Fruit fly (Drosophila melanogaster) whole organism, embryonic: ENCODE data around the gene CG17816.

ENCODE experiments used
- CG10366 ChIP-seq: fragments of 200-800 bp; sonication (Bioruptor generic); IDR thresholded peaks from 2 replicates; pipeline ENCODE4 v1.3.6; 2022; ENCODE audit warnings: missing biosample characterization, missing genetic modification characterization
- CG10431 ChIP-seq: fragments of 200-800 bp; sonication (Bioruptor generic); optimal IDR thresholded peaks from 3 replicates; lab custom pipeline; 2018; ENCODE audit warnings: missing biosample characterization, mild to moderate bottlenecking, missing genetic modification characterization
- CG10462 ChIP-seq: fragments of 200-800 bp; sonication (Bioruptor generic); optimal IDR thresholded peaks from 2 replicates; lab custom pipeline; 2016; ENCODE audit warnings: missing biosample characterization, missing genetic modification characterization
- CG10543 ChIP-seq: fragments of 200-800 bp; sonication (Bioruptor generic); optimal IDR thresholded peaks from 3 replicates; lab custom pipeline; 2017; ENCODE audit warnings: missing biosample characterization, mild to moderate bottlenecking, missing genetic modification characterization, moderate library complexity
- CG13123 ChIP-seq: fragments of 200-800 bp; sonication (Bioruptor generic); optimal IDR thresholded peaks from 2 replicates; lab custom pipeline; 2016; ENCODE audit warnings: missing biosample characterization, missing genetic modification characterization
- CG13287 ChIP-seq: fragments of 200-800 bp; sonication (Bioruptor generic); IDR thresholded peaks from 2 replicates; pipeline ENCODE4 v1.3.6; 2022; ENCODE audit warnings: missing biosample characterization, missing genetic modification characterization; ENCODE audit not compliant: partially characterized antibody
- CG15011 ChIP-seq: fragments of 200-800 bp; sonication (Bioruptor generic); optimal IDR thresholded peaks from 3 replicates; lab custom pipeline; 2018; ENCODE audit warnings: missing biosample characterization, mild to moderate bottlenecking, missing genetic modification characterization
- CG15073 ChIP-seq: fragments of 200-800 bp; sonication (Bioruptor generic); optimal IDR thresholded peaks from 2 replicates; lab custom pipeline; 2016; ENCODE audit warnings: missing biosample characterization, missing genetic modification characterization
- CG1647 ChIP-seq: fragments of 200-800 bp; sonication (Bioruptor generic); optimal IDR thresholded peaks from 3 replicates; lab custom pipeline; 2016; ENCODE audit warnings: missing biosample characterization, missing genetic modification characterization
- CG2712 ChIP-seq: fragments of 200-800 bp; optimal IDR thresholded peaks from 3 replicates; lab custom pipeline; 2019; ENCODE audit warnings: missing biosample characterization, mild to moderate bottlenecking, missing genetic modification characterization, moderate library complexity
- CG31441 ChIP-seq: fragments of 200-800 bp; sonication (Bioruptor generic); IDR thresholded peaks from 2 replicates; pipeline ENCODE4 v1.3.6; 2022; ENCODE audit warnings: missing biosample characterization, missing genetic modification characterization
- CG33557 ChIP-seq: fragments of 200-800 bp; sonication (Bioruptor generic); optimal IDR thresholded peaks from 2 replicates; lab custom pipeline; 2019; ENCODE audit warnings: missing biosample characterization, mild to moderate bottlenecking, missing genetic modification characterization, moderate library complexity
- CG34224 ChIP-seq: fragments of 200-800 bp; sonication (Bioruptor generic); IDR thresholded peaks from 3 replicates; pipeline ENCODE4 v1.3.6; 2022; ENCODE audit warnings: missing biosample characterization, missing genetic modification characterization; ENCODE audit not compliant: partially characterized antibody
- CG6175 ChIP-seq: fragments of 200-800 bp; sonication (Bioruptor generic); IDR thresholded peaks from 3 replicates; pipeline ENCODE4 v1.3.6; 2022; ENCODE audit warnings: missing biosample characterization, missing genetic modification characterization
- CG6254 ChIP-seq: fragments of 200-800 bp; sonication (Bioruptor generic); optimal IDR thresholded peaks from 3 replicates; lab custom pipeline; 2017; ENCODE audit warnings: mild to moderate bottlenecking, missing biosample characterization, missing genetic modification reagents, missing genetic modification characterization
- CG6654 ChIP-seq: fragments of 200-800 bp; sonication (Bioruptor generic); optimal IDR thresholded peaks from 2 replicates; lab custom pipeline; 2017; ENCODE audit warnings: missing biosample characterization, mild to moderate bottlenecking, missing genetic modification characterization
- CG6683 ChIP-seq: fragments of 200-800 bp; sonication (Bioruptor generic); optimal IDR thresholded peaks from 2 replicates; lab custom pipeline; 2017; ENCODE audit warnings: missing biosample characterization, mild to moderate bottlenecking, missing genetic modification characterization, missing genetic modification reagents
- CG6813 ChIP-seq: fragments of 200-800 bp; sonication (Bioruptor generic); optimal IDR thresholded peaks from 2 replicates; lab custom pipeline; 2017; ENCODE audit warnings: missing biosample characterization, missing genetic modification characterization, mild to moderate bottlenecking, moderate library complexity, missing genetic modification reagents
- CG7556 ChIP-seq: fragments of 200-800 bp; sonication (Bioruptor generic); optimal IDR thresholded peaks from 2 replicates; lab custom pipeline; 2017; ENCODE audit warnings: missing biosample characterization, mild to moderate bottlenecking, missing genetic modification characterization
- CG8765 ChIP-seq: fragments of 200-800 bp; sonication (Bioruptor generic); IDR thresholded peaks from 2 replicates; pipeline ENCODE4 v1.3.6; 2022; ENCODE audit warnings: missing biosample characterization, missing genetic modification characterization
- Dp ChIP-seq: fragments of 200-800 bp; sonication (Bioruptor generic); optimal IDR thresholded peaks from 2 replicates; lab custom pipeline; 2018; ENCODE audit warnings: missing biosample characterization, mild to moderate bottlenecking, missing genetic modification characterization, moderate library complexity
- HLH54F ChIP-seq: fragments of 200-800 bp; sonication (Bioruptor generic); optimal IDR thresholded peaks from 3 replicates; lab custom pipeline; 2016; ENCODE audit warnings: missing biosample characterization, missing genetic modification characterization
- HmgZ ChIP-seq: fragments of 200-800 bp; sonication (Bioruptor generic); optimal IDR thresholded peaks from 2 replicates; lab custom pipeline; 2018; ENCODE audit warnings: missing biosample characterization, mild to moderate bottlenecking, missing genetic modification characterization
- Mrtf ChIP-seq: fragments of 200-800 bp; sonication (Bioruptor generic); IDR thresholded peaks from 3 replicates; pipeline ENCODE4 v1.3.6; 2022; ENCODE audit warnings: missing biosample characterization, missing genetic modification characterization
- Myb ChIP-seq: fragments of 200-800 bp; sonication (Bioruptor generic); optimal IDR thresholded peaks from 2 replicates; lab custom pipeline; 2016; ENCODE audit warnings: missing biosample characterization, missing genetic modification characterization
- NfI ChIP-seq: fragments of 200-800 bp; sonication (Bioruptor generic); optimal IDR thresholded peaks from 3 replicates; lab custom pipeline; 2018; ENCODE audit warnings: missing biosample characterization, mild to moderate bottlenecking, missing genetic modification characterization, moderate library complexity
- PHDP ChIP-seq: fragments of 200-800 bp; sonication (Bioruptor generic); optimal IDR thresholded peaks from 3 replicates; lab custom pipeline; 2018; ENCODE audit warnings: missing biosample characterization, mild to moderate bottlenecking, missing genetic modification characterization, moderate library complexity
- Ravus ChIP-seq: fragments of 200-800 bp; sonication (Bioruptor generic); IDR thresholded peaks from 2 replicates; pipeline ENCODE4 v1.3.6; 2022; ENCODE audit warnings: missing biosample characterization, missing genetic modification characterization
- Rx ChIP-seq: fragments of 200-800 bp; sonication (Bioruptor generic); IDR thresholded peaks from 2 replicates; pipeline ENCODE4 v1.3.6; 2022; ENCODE audit warnings: missing biosample characterization, missing genetic modification characterization
- Scr ChIP-seq: fragments of 200-800 bp; sonication (Bioruptor generic); IDR thresholded peaks from 2 replicates; pipeline ENCODE4 v1.3.6; 2022; ENCODE audit warnings: missing biosample characterization, missing genetic modification characterization; ENCODE audit not compliant: partially characterized antibody
- Side ChIP-seq: fragments of 200-800 bp; sonication (Bioruptor generic); optimal IDR thresholded peaks from 2 replicates; lab custom pipeline; 2016; ENCODE audit warnings: missing biosample characterization, missing genetic modification characterization
- Sin3A ChIP-seq: fragments of >200 bp; optimal IDR thresholded peaks from 2 replicates; lab custom pipeline; 2018
- Sry-β ChIP-seq: fragments of 200-800 bp; sonication (Bioruptor generic); optimal IDR thresholded peaks from 2 replicates; lab custom pipeline; 2018; ENCODE audit warnings: missing biosample characterization, mild to moderate bottlenecking, missing genetic modification characterization, moderate library complexity
- Xbp1 ChIP-seq: fragments of 200-800 bp; sonication (Bioruptor generic); optimal IDR thresholded peaks from 3 replicates; lab custom pipeline; 2016; ENCODE audit warnings: missing biosample characterization, mild to moderate bottlenecking, missing genetic modification characterization
- br ChIP-seq: fragments of >200 bp; optimal IDR thresholded peaks from 2 replicates; lab custom pipeline; 2017
- ftz-f1 ChIP-seq: fragments of 200-800 bp; sonication (Bioruptor generic); optimal IDR thresholded peaks from 2 replicates; lab custom pipeline; 2016; ENCODE audit warnings: missing biosample characterization, missing genetic modification characterization
- lov ChIP-seq, 2 experiments: fragments of 200-800 bp in 1 of 2; fragments of >200 bp in 1 of 2; sonication (Bioruptor generic) in 1 of 2; IDR thresholded peaks in 1 of 2; optimal IDR thresholded peaks in 1 of 2; 2 replicates in 1 of 2; 3 replicates in 1 of 2; pipeline versions ENCODE4 v1.3.6 to Lab custom; 2017 to 2022; ENCODE audit warnings: missing biosample characterization in 1 of 2, missing genetic modification characterization in 1 of 2
- nom ChIP-seq: fragments of 200-800 bp; sonication (Bioruptor generic); optimal IDR thresholded peaks from 2 replicates; lab custom pipeline; 2017; ENCODE audit warnings: missing biosample characterization, missing genetic modification characterization, mild to moderate bottlenecking, moderate library complexity, missing genetic modification reagents
- pho ChIP-seq: fragments of 200-800 bp; sonication (Bioruptor generic); optimal IDR thresholded peaks from 2 replicates; lab custom pipeline; 2016; ENCODE audit warnings: missing biosample characterization, missing genetic modification characterization
- pros ChIP-seq: fragments of 200-800 bp; sonication (Bioruptor generic); optimal IDR thresholded peaks from 3 replicates; lab custom pipeline; 2019; ENCODE audit warnings: missing biosample characterization, mild to moderate bottlenecking, missing genetic modification characterization, moderate library complexity
- row ChIP-seq: fragments of 200-800 bp; sonication (Bioruptor generic); IDR thresholded peaks from 3 replicates; pipeline ENCODE4 v1.3.6; 2022; ENCODE audit warnings: missing biosample characterization, missing genetic modification characterization
- scrt ChIP-seq: fragments of 200-800 bp; sonication (Bioruptor generic); optimal IDR thresholded peaks from 2 replicates; lab custom pipeline; 2018; ENCODE audit warnings: missing biosample characterization, mild to moderate bottlenecking, missing genetic modification characterization, moderate library complexity
- sim ChIP-seq: fragments of 200-800 bp; sonication (Bioruptor generic); IDR thresholded peaks from 2 replicates; pipeline ENCODE4 v1.3.6; 2022; ENCODE audit warnings: missing biosample characterization, missing genetic modification characterization
- sima ChIP-seq: fragments of 200-800 bp; sonication (Bioruptor generic); optimal IDR thresholded peaks from 2 replicates; lab custom pipeline; 2016; ENCODE audit warnings: missing biosample characterization, missing genetic modification characterization
- ttk ChIP-seq: fragments of 200-800 bp; sonication (Bioruptor generic); IDR thresholded peaks from 2 replicates; pipeline ENCODE4 v2.1.2; 2022; ENCODE audit warnings: missing biosample characterization, missing genetic modification characterization
- tx ChIP-seq: fragments of 200-800 bp; sonication (Bioruptor generic); optimal IDR thresholded peaks from 2 replicates; lab custom pipeline; 2016; ENCODE audit warnings: missing biosample characterization, missing genetic modification characterization

CG17816 gene

dm6 chr3R:7892246-7893000 is 5.9 kb upstream of the CG17816 start (continued):
- TF ChIP-seq ttk (peak; percentile 32; the same call in 1 of the 2 replicates), row (GFP tag; lab: Robert Waterston, UW) (peak; percentile 68), NfI (GFP tag; lab: Kevin White, UChicago) (peak; percentile 26), CG8765 (GFP tag; lab: Robert Waterston, UW) (no peak), PHDP (tag; lab: Kevin White, UChicago) (peak; percentile 21)

DNA sequence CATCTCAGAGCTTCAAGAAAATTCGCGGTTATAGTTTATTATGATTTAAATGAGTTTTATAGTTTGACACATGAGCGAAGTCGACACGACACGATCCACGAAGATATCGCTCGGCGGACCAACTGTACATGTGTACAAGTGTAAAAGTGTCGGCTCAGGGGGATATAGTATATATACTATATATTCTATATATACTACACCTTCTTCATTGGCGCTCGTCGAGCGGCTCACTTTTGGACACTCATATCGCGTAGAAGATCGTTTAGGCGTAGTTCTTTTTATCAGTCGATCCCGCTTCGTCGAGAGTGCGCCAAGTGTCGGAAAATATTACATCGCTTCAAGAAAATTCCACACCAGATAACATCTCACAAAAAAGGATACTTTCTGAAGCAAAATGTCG is 4.5 kb upstream of the CG17816 start, which contains the start of gene wtrw:
TSS of gene wtrw (plus strand) at position 301 of the 400 bp plus-strand sequence.
- no peak for TF ChIP-seq CG2712 (tag; lab: Kevin White, UChicago)

DNA sequence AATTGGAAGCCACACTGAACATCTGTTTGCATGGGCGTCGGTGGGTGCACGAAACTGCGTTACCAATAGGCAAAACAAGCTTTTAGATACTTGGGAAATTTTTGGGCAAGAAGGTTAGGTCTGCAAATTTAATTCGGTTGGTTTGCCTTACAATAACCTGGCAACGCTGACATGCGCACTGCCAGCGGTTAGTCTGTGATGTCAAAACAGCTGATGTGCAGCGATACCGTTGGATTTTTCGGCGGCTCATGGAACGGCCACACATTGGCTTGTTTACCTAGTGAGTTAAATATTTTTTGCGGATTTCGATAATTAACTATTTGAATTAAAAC is 292 bp upstream of the CG17816 start, which contains the start of gene ArgRS-m:
TSS of gene ArgRS-m (plus strand) at position 187 of the 332 bp plus-strand sequence.
- TF ChIP-seq CG7556 (GFP tag; lab: Kevin White, UChicago): peak; percentile 51
- peak; percentile 65 for TF ChIP-seq CG13287 (GFP tag; lab: Robert Waterston, UW)
- no peak for TF ChIP-seq CG15011 (GFP tag; lab: Kevin White, UChicago)
- TF ChIP-seq nom: no peak
- 0 out of 3 replicates have a peak, but pooled peaks have one; percentile 40 for TF ChIP-seq CG6175 (GFP tag; lab: Robert Waterston, UW)
- no peak for TF ChIP-seq CG13123 (GFP tag; lab: Kevin White, UChicago)
- peak; percentile 5 for TF ChIP-seq CG6683
- TF ChIP-seq CG1647 (GFP tag; lab: Kevin White, UChicago): no peak
- TF ChIP-seq Xbp1 (GFP tag; lab: Kevin White, UChicago): peak; percentile 47
- TF ChIP-seq ftz-f1: peak; percentile 21
- TF ChIP-seq Mrtf (GFP tag; lab: Robert Waterston, UW): no peak
- no peak for TF ChIP-seq pros (GFP tag; lab: Kevin White, UChicago)
- TF ChIP-seq CG6654 (GFP tag; lab: Kevin White, UChicago): no peak
- peak; percentile 65 for TF ChIP-seq tx (GFP tag; lab: Kevin White, UChicago)
- TF ChIP-seq HLH54F (GFP tag; lab: Kevin White, UChicago): peak; percentile 69
- peak; percentile 41 for TF ChIP-seq Side (GFP tag; lab: Kevin White, UChicago)
- peak; percentile 76 for TF ChIP-seq pho (GFP tag; lab: Kevin White, UChicago)
- TF ChIP-seq CG10431: peak; percentile 86
- TF ChIP-seq CG6254: no peak
- TF ChIP-seq scrt (GFP tag; lab: Kevin White, UChicago): peak; percentile 4
- TF ChIP-seq HmgZ (tag; lab: Kevin White, UChicago): peak; percentile 65
- no peak; the same call in 1 of the 2 replicates for TF ChIP-seq CG10366 (GFP tag; lab: Robert Waterston, UW)
- no peak for TF ChIP-seq CG15073 (GFP tag; lab: Kevin White, UChicago)
- no peak for TF ChIP-seq CG31441 (GFP tag; lab: Robert Waterston, UW)
- no peak; the same call in 2 of the 3 replicates for TF ChIP-seq CG34224 (GFP tag; lab: Robert Waterston, UW)
- no peak for TF ChIP-seq Ravus
- no peak for TF ChIP-seq CG10462
- TF ChIP-seq Scr (GFP tag; lab: Robert Waterston, UW): peak; percentile 48
- peak; percentile 76 for TF ChIP-seq Sin3A
- no peak for TF ChIP-seq Rx
- TF ChIP-seq lov (optimal IDR thresholded peaks at IDR 0.05; lab: Kevin White, UChicago): no peak
- no peak for TF ChIP-seq lov (GFP tag; IDR thresholded peaks at IDR 0.05; lab: Robert Waterston, UW)
- TF ChIP-seq CG6813: no peak
- peak; percentile 60 for TF ChIP-seq Myb (GFP tag; lab: Kevin White, UChicago)
- TF ChIP-seq sima (GFP tag; lab: Kevin White, UChicago): no peak
- no peak for TF ChIP-seq sim
- peak; percentile 52 for TF ChIP-seq Dp (GFP tag; lab: Kevin White, UChicago)
- no peak for TF ChIP-seq Sry-β (GFP tag; lab: Kevin White, UChicago)
- TF ChIP-seq br (lab: Kevin White, UChicago): no peak
- TF ChIP-seq CG33557 (GFP tag; lab: Kevin White, UChicago): no peak
- peak; percentile 59 for TF ChIP-seq CG10543 (GFP tag; lab: Kevin White, UChicago)
